Worm (Caenorhabditis elegans) whole organism, midembryonic: ENCODE data around the gene T05B4.8.

Experiments used
- cog-1 ChIP-seq: sonication (generic microtip); optimal IDR thresholded peaks from 2 replicates; lab custom pipeline; 2016; ENCODE audit warnings: missing genetic modification characterization, missing compliant biosample characterization
- flt-1 ChIP-seq: fragments of 200-800 bp; sonication (Bioruptor generic); IDR thresholded peaks from 2 replicates; pipeline ENCODE4 v1.3.6; 2022; ENCODE audit warnings: missing genetic modification characterization, missing compliant biosample characterization
- klf-2 ChIP-seq: fragments of 200-800 bp; sonication (Bioruptor generic); conservative IDR thresholded peaks from 2 replicates; pipeline ENCODE4 v1.3.6; 2022; ENCODE audit warnings: missing genetic modification reagents, missing genetic modification characterization, missing compliant biosample characterization
- ref-1 ChIP-seq: fragments of 200-800 bp; sonication (Bioruptor generic); conservative IDR thresholded peaks from 2 replicates; pipeline ENCODE4 v1.3.6; 2022; ENCODE audit warnings: missing genetic modification reagents, missing genetic modification characterization, missing compliant biosample characterization
- tab-1 ChIP-seq: fragments of 200-800 bp; sonication (Bioruptor generic); IDR thresholded peaks from 2 replicates; pipeline ENCODE4 v1.3.6; 2022; ENCODE audit warnings: missing genetic modification characterization, missing compliant biosample characterization
- ztf-23 ChIP-seq: fragments of 200-800 bp; sonication (Bioruptor generic); IDR thresholded peaks from 2 replicates; pipeline ENCODE4 v1.3.6; 2022; ENCODE audit warnings: missing genetic modification reagents, missing genetic modification characterization, missing compliant biosample characterization

DNA sequence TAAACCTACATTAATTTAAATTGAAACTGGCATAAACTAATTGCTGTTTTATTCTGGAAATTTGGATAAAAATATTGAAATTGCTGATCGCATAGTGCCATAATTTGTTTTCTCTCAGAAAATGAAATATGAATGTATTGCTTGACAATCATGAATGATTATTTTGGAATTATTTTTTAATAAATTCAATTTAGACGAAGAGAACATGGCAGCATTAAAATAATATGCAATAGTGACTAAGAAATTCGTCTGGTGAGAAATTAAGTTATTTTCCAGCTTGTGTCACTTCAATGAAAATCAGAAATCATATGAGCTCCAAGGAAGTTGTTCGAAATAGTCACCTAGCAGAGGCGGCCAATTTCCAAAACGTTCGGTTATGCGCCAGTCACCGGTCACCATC is 1.3 kb downstream of the T05B4.8 start, which contains the start of gene srw-133:
- TF ChIP-seq cog-1 = no peak
- no peak for TF ChIP-seq flt-1 (GFP tag; lab: Robert Waterston, UW)
- TF ChIP-seq ref-1 = no peak
- TF ChIP-seq tab-1 = no peak
- no peak for TF ChIP-seq ztf-23 (GFP tag; lab: Robert Waterston, UW)
- no peak for TF ChIP-seq klf-2 (GFP tag; lab: Robert Waterston, UW)
